Worm (Caenorhabditis elegans): ENCODE measurements around the gene K10G9.2.

Gene K10G9.2

ce11 chrIII:10318755-10319154, 33.0 kb downstream of the K10G9.2 start, which contains the start of gene unc-69:
Gene unc-69 (plus strand): TSS chrIII:10318939.
- TF ChIP-seq mab-9 (GFP tag; IDR thresholded peaks at IDR 0.05) = no peak
- no peak for TF ChIP-seq aha-1 (tag; optimal IDR thresholded peaks at IDR 0.05)
- TF ChIP-seq egl-13 (tag; optimal IDR thresholded peaks at IDR 0.05) = peak; percentile 33
- TF ChIP-seq lin-15B (tag; optimal IDR thresholded peaks at IDR 0.05) = peak; percentile 63
- TF ChIP-seq nhr-85 (tag) = peak; percentile 78
- no peak for TF ChIP-seq nhr-11 (tag; optimal IDR thresholded peaks at IDR 0.05)
- TF ChIP-seq sox-4 (tag; optimal IDR thresholded peaks at IDR 0.05) = no peak
- TF ChIP-seq nhr-76 (tag; optimal IDR thresholded peaks at IDR 0.05) = no peak
- no peak for TF ChIP-seq nhr-237 (tag; optimal IDR thresholded peaks at IDR 0.05)
- no peak for TF ChIP-seq grh-1 (GFP tag; IDR thresholded peaks at IDR 0.05)
- no peak for TF ChIP-seq nhr-77 (tag; optimal IDR thresholded peaks at IDR 0.05)
- peak; percentile 85 for TF ChIP-seq xbp-1 (tag; optimal IDR thresholded peaks at IDR 0.05)
- no peak for TF ChIP-seq unc-62 (GFP tag; optimal IDR thresholded peaks at IDR 0.05)
- no peak for TF ChIP-seq zag-1 (tag; optimal IDR thresholded peaks at IDR 0.05)
- TF ChIP-seq C34B4.2 (tag; optimal IDR thresholded peaks at IDR 0.05) = no peak
- no peak for TF ChIP-seq pax-3 (tag; optimal IDR thresholded peaks at IDR 0.05)
- TF ChIP-seq ceh-90 (tag; optimal IDR thresholded peaks at IDR 0.05) = no peak
- no peak for TF ChIP-seq skn-1 (tag; optimal IDR thresholded peaks at IDR 0.05)
- TF ChIP-seq nhr-20 (tag; optimal IDR thresholded peaks at IDR 0.05) = peak; percentile 44
- no peak for TF ChIP-seq Y116A8C.19 (tag; optimal IDR thresholded peaks at IDR 0.05; ENCODE audit: borderline replicate concordance)
- TF ChIP-seq fkh-8 (tag; optimal IDR thresholded peaks at IDR 0.05) = peak; percentile 12
- TF ChIP-seq fos-1 (tag; optimal IDR thresholded peaks at IDR 0.05) = no peak
- peak in 1 of 2 experiments; percentile 3 for TF ChIP-seq ztf-11 (tag; optimal IDR thresholded peaks at IDR 0.05)
- TF ChIP-seq sup-37 (GFP tag; optimal IDR thresholded peaks at IDR 0.05) = no peak
- TF ChIP-seq blmp-1 (tag; optimal IDR thresholded peaks at IDR 0.05) = no peak
- no peak for TF ChIP-seq elt-2 (tag; optimal IDR thresholded peaks at IDR 0.05)
- no peak for TF ChIP-seq ceh-8 (GFP tag; optimal IDR thresholded peaks at IDR 0.05)
- TF ChIP-seq nhr-19 (GFP tag; conservative IDR thresholded peaks at IDR 0.05) = peak; percentile 48
- no peak for TF ChIP-seq C04F5.9 (tag; optimal IDR thresholded peaks at IDR 0.05)
- TF ChIP-seq lin-35 (GFP tag; optimal IDR thresholded peaks at IDR 0.05) = peak; percentile 74 to 78
- no peak for TF ChIP-seq ztf-4 (tag; optimal IDR thresholded peaks at IDR 0.05)
- TF ChIP-seq zip-4 (GFP tag; optimal IDR thresholded peaks at IDR 0.05) = no peak
- peak; percentile 43 for TF ChIP-seq isw-1 (GFP tag; IDR thresholded peaks at IDR 0.05)
- no peak for TF ChIP-seq egl-27 (tag; optimal IDR thresholded peaks at IDR 0.05)
- no peak for TF ChIP-seq ces-1 (GFP tag; optimal IDR thresholded peaks at IDR 0.05)
- no peak for TF ChIP-seq ceh-63 (GFP tag; optimal IDR thresholded peaks at IDR 0.05)
- TF ChIP-seq efl-3 (GFP tag; optimal IDR thresholded peaks at IDR 0.05) = no peak
- TF ChIP-seq hlh-4 (tag; optimal IDR thresholded peaks at IDR 0.05) = no peak
- peak; percentile 69 for TF ChIP-seq nhr-47 (tag; optimal IDR thresholded peaks at IDR 0.05)
- no peak for TF ChIP-seq unc-30 (tag; optimal IDR thresholded peaks at IDR 0.05)
- TF ChIP-seq ama-1 (optimal IDR thresholded peaks at IDR 0.05) = no peak
- TF ChIP-seq ceh-82 (tag; optimal IDR thresholded peaks at IDR 0.05) = peak; percentile 11 to 79 (median 43)
- peak; percentile 63 for TF ChIP-seq swsn-7 (tag; optimal IDR thresholded peaks at IDR 0.05)
- no peak for TF ChIP-seq nhr-12 (tag; optimal IDR thresholded peaks at IDR 0.05)
- TF ChIP-seq fkh-4 (tag; optimal IDR thresholded peaks at IDR 0.05; ENCODE audit: borderline replicate concordance) = no peak
- TF ChIP-seq lin-14 (GFP tag; optimal IDR thresholded peaks at IDR 0.05) = peak; percentile 72
- TF ChIP-seq aly-2 (tag; optimal IDR thresholded peaks at IDR 0.05) = no peak
- TF ChIP-seq mep-1 (tag; optimal IDR thresholded peaks at IDR 0.05) = peak; percentile 69
- TF ChIP-seq snu-23 (GFP tag; optimal IDR thresholded peaks at IDR 0.05) = peak; percentile 73
- no peak for TF ChIP-seq alr-1 (tag; optimal IDR thresholded peaks at IDR 0.05; ENCODE audit: borderline replicate concordance)
- peak; percentile 0 for TF ChIP-seq lin-39 (tag; optimal IDR thresholded peaks at IDR 0.05)
- peak; percentile 39 for TF ChIP-seq jun-1 (tag; optimal IDR thresholded peaks at IDR 0.05)
- TF ChIP-seq unc-130 (tag; optimal IDR thresholded peaks at IDR 0.05) = no peak
- TF ChIP-seq mdl-1 (tag; optimal IDR thresholded peaks at IDR 0.05) = no peak

Measured in whole organism, L1 larva.